Worm (Caenorhabditis elegans) whole organism, early embryonic: ENCODE data around the gene mrps-21.

Experiments used
- ama-1 ChIP-seq: fragments of 150-350 bp; optimal IDR thresholded peaks from 2 replicates; lab custom pipeline; 2014
- hmbx-1 ChIP-seq: sonication (generic microtip); optimal IDR thresholded peaks from 2 replicates; lab custom pipeline; 2016; ENCODE audit warnings: mild to moderate bottlenecking, missing genetic modification characterization, missing compliant biosample characterization
- hmg-4 ChIP-seq: fragments of 200-800 bp; sonication (Bioruptor generic); optimal IDR thresholded peaks from 2 replicates; lab custom pipeline; 2018; ENCODE audit warnings: mild to moderate bottlenecking, missing genetic modification characterization, missing compliant biosample characterization
- pes-1 ChIP-seq: fragments of 200-800 bp; sonication (Bioruptor generic); IDR thresholded peaks from 2 replicates; pipeline ENCODE4 v1.3.6; 2022; ENCODE audit warnings: missing genetic modification reagents, missing genetic modification characterization, missing compliant biosample characterization
- tbx-11 ChIP-seq: fragments of 200-800 bp; sonication (Bioruptor generic); IDR thresholded peaks from 2 replicates; pipeline ENCODE4 v1.3.6; 2022; ENCODE audit warnings: missing genetic modification characterization, missing compliant biosample characterization

ce11 chrIV:4692463-4692862 is 33.1 kb upstream of the mrps-21 start, which contains the start of gene spe-51:
- TF ChIP-seq tbx-11, result no peak
- TF ChIP-seq ama-1 (lab: Kevin White, UChicago), result no peak
- no peak for TF ChIP-seq hmg-4
- TF ChIP-seq pes-1 (GFP tag; lab: Robert Waterston, UW), result no peak
- no peak for TF ChIP-seq hmbx-1 (tag; lab: Kevin White, UChicago)
